Worm (Caenorhabditis elegans): Measurements from ENCODE around the gene ZK673.11.

The ZK673.11 gene

ce11 chrII:10501578-10501977 lies 44.5 kb downstream of the ZK673.11 start (continued):
- no peak for TF ChIP-seq gei-8 (GFP tag; optimal IDR thresholded peaks at IDR 0.05)

DNA sequence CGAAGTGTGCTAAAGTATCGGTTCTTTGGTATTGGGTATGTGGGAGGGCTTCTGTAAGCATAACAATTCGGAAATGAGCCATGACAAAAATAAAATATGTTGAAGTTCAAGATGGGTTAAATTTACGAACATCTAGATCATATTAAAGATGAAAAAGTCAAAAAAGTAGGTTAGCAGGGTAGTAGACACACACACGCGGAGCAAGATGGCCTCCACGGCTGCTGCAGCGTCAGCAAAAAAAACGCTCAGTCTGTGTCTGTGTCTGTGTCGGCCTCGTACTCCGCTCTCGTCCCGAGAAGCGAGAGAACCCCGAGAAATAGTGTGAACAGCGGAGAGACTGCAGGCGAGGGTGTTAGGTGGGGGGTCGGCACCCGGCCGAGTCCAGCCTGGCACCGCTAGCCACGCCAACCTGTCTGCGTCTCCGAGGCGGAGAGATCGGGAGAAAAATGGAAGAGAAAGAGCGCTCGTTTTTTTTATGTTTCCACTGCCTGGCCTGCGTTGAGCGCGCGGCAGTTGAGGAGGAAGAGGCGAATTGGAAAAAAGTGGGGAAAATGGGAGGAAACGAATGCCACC lies 45.5 kb downstream of the ZK673.11 start, which contains the start of gene myrf-1:
Gene myrf-1 (minus strand): TSS at position 51 of the 573 bp plus-strand sequence.
- TF ChIP-seq spr-3 (GFP tag; optimal IDR thresholded peaks at IDR 0.05) = peak; percentile 48
- TF ChIP-seq F10B5.3 (tag; optimal IDR thresholded peaks at IDR 0.05) = peak; percentile 55
- TF ChIP-seq arid-1 (GFP tag; conservative IDR thresholded peaks at IDR 0.05) = peak; percentile 79
- TF ChIP-seq ZK337.2 (GFP tag; IDR thresholded peaks at IDR 0.05) = no peak
- peak; percentile 91 for TF ChIP-seq egl-43 (GFP tag; IDR thresholded peaks at IDR 0.05)
- 0 out of 2 replicates have a peak, but pooled peaks have one; percentile 31 for TF ChIP-seq dmd-9 (GFP tag; IDR thresholded peaks at IDR 0.05)
- peak; percentile 94 for TF ChIP-seq hmg-1.1 (GFP tag; IDR thresholded peaks at IDR 0.05)
- 0 out of 2 replicates have a peak, but pooled peaks have one; percentile 42 for TF ChIP-seq ceh-44 (GFP tag; IDR thresholded peaks at IDR 0.05)
- TF ChIP-seq zfp-3 (GFP tag; conservative IDR thresholded peaks at IDR 0.05) = no peak
- TF ChIP-seq zip-2 (tag; optimal IDR thresholded peaks at IDR 0.05) = no peak
- TF ChIP-seq gei-8 (GFP tag; optimal IDR thresholded peaks at IDR 0.05) = peak; percentile 48
- peak; percentile 76; the same call in 1 of the 2 replicates for TF ChIP-seq lin-29 (GFP tag; IDR thresholded peaks at IDR 0.05)
- TF ChIP-seq attf-4 (tag; optimal IDR thresholded peaks at IDR 0.05) = no peak
- TF ChIP-seq nhr-77 (tag; optimal IDR thresholded peaks at IDR 0.05) = peak; percentile 89
- 0 out of 4 replicates have a peak, but pooled peaks of 1 of the 2 experiments have one; percentile 73 for TF ChIP-seq madf-5 (GFP tag; IDR thresholded peaks at IDR 0.05)
- TF ChIP-seq hlh-11 (tag; optimal IDR thresholded peaks at IDR 0.05) = peak; percentile 98
- no peak for TF ChIP-seq Y105C5A.15 (GFP tag; IDR thresholded peaks at IDR 0.05)
- peak; percentile 19 for TF ChIP-seq pqm-1 (tag; optimal IDR thresholded peaks at IDR 0.05)
- peak in 1 of 2 experiments; percentile 88 for TF ChIP-seq hif-1 (tag; optimal IDR thresholded peaks at IDR 0.05)
- peak; percentile 36 for TF ChIP-seq ztf-7 (tag; optimal IDR thresholded peaks at IDR 0.05)
- TF ChIP-seq fkh-10 (GFP tag; optimal IDR thresholded peaks at IDR 0.05) = peak; percentile 7
- TF ChIP-seq lim-7 (GFP tag; IDR thresholded peaks at IDR 0.05) = 0 out of 2 replicates have a peak, but pooled peaks have one; percentile 46
- no peak for TF ChIP-seq nhr-111 (GFP tag; optimal IDR thresholded peaks at IDR 0.05)
- TF ChIP-seq saeg-2 (GFP tag; IDR thresholded peaks at IDR 0.05) = peak; percentile 84; the same call in 1 of the 2 replicates
- peak; percentile 25 to 74 for TF ChIP-seq lsy-2 (tag; optimal IDR thresholded peaks at IDR 0.05)
- peak; percentile 86 for TF ChIP-seq dve-1 (tag; optimal IDR thresholded peaks at IDR 0.05; ENCODE audit: insufficient read depth)
- TF ChIP-seq ceh-20 (GFP tag; IDR thresholded peaks at IDR 0.05) = peak; percentile 73
- peak; percentile 63 for TF ChIP-seq nhr-102 (tag; optimal IDR thresholded peaks at IDR 0.05)
- TF ChIP-seq rbr-2 (tag; optimal IDR thresholded peaks at IDR 0.05) = peak; percentile 92
- TF ChIP-seq mdl-1 (tag; optimal IDR thresholded peaks at IDR 0.05) = peak; percentile 59 to 92
- no peak for TF ChIP-seq ama-1 (optimal IDR thresholded peaks at IDR 0.05)
- peak; percentile 99 for TF ChIP-seq nhr-41 (GFP tag; IDR thresholded peaks at IDR 0.05)
- peak; percentile 60; the same call in 1 of the 2 replicates for TF ChIP-seq php-3 (GFP tag; IDR thresholded peaks at IDR 0.05)
- peak; percentile 84 for TF ChIP-seq dmd-6 (GFP tag; IDR thresholded peaks at IDR 0.05)
- TF ChIP-seq lin-13 (GFP tag; optimal IDR thresholded peaks at IDR 0.05) = peak; percentile 47
- no peak for TF ChIP-seq ces-1 (GFP tag; optimal IDR thresholded peaks at IDR 0.05)
- no peak; the same call in 1 of the 2 replicates for TF ChIP-seq mxl-2 (GFP tag; conservative IDR thresholded peaks at IDR 0.05)
- peak; percentile 27 for TF ChIP-seq ceh-32 (tag; optimal IDR thresholded peaks at IDR 0.05; ENCODE audit: poor library complexity)
- TF ChIP-seq dpl-1 (GFP tag; optimal IDR thresholded peaks at IDR 0.05) = peak; percentile 49
- TF ChIP-seq aha-1 (tag) = peak; percentile 99
- TF ChIP-seq ceh-62 (tag; optimal IDR thresholded peaks at IDR 0.05) = no peak
- no peak for TF ChIP-seq daf-12 (tag; optimal IDR thresholded peaks at IDR 0.05)
- TF ChIP-seq ceh-82 (tag; optimal IDR thresholded peaks at IDR 0.05) = no peak
- TF ChIP-seq zfp-2 (tag; optimal IDR thresholded peaks at IDR 0.05) = peak; percentile 10
- TF ChIP-seq T20F7.1 (GFP tag; optimal IDR thresholded peaks at IDR 0.05) = peak; percentile 44
- peak; percentile 85 for TF ChIP-seq pha-4 (GFP tag; IDR thresholded peaks at IDR 0.05)
- TF ChIP-seq pha-4 (tag; optimal IDR thresholded peaks at IDR 0.05) = peak; percentile 32
